Worm (Caenorhabditis elegans): Measurements from ENCODE around the gene acr-7.

ce11 chrII:7866081-7866480 is 16.5 kb upstream of the acr-7 start:
- TF ChIP-seq ets-4 (tag; optimal IDR thresholded peaks at IDR 0.05) (no peak), nhr-232 (tag; optimal IDR thresholded peaks at IDR 0.05) (no peak), zip-5 (tag; optimal IDR thresholded peaks at IDR 0.05) (no peak), ceh-31 (tag; optimal IDR thresholded peaks at IDR 0.05) (no peak), elt-2 (tag; optimal IDR thresholded peaks at IDR 0.05) (no peak), nfya-1 (tag; optimal IDR thresholded peaks at IDR 0.05) (no peak), C38D4.7 (GFP tag; optimal IDR thresholded peaks at IDR 0.05) (no peak)
